Worm (Caenorhabditis elegans) whole organism, midembryonic: Measurements from ENCODE around the gene T22B2.3.

Experiments used
- T22C8.4 ChIP-seq: fragments of 200-800 bp; sonication (Bioruptor generic); IDR thresholded peaks from 2 replicates; pipeline ENCODE4 v1.3.6; 2022; ENCODE audit warnings: missing genetic modification characterization, missing compliant biosample characterization
- cog-1 ChIP-seq: sonication (generic microtip); optimal IDR thresholded peaks from 2 replicates; lab custom pipeline; 2016; ENCODE audit warnings: missing genetic modification characterization, missing compliant biosample characterization
- flt-1 ChIP-seq: fragments of 200-800 bp; sonication (Bioruptor generic); IDR thresholded peaks from 2 replicates; pipeline ENCODE4 v1.3.6; 2022; ENCODE audit warnings: missing genetic modification characterization, missing compliant biosample characterization
- klf-2 ChIP-seq: fragments of 200-800 bp; sonication (Bioruptor generic); conservative IDR thresholded peaks from 2 replicates; pipeline ENCODE4 v1.3.6; 2022; ENCODE audit warnings: missing genetic modification reagents, missing genetic modification characterization, missing compliant biosample characterization
- med-1 ChIP-seq: sonication (generic microtip); optimal IDR thresholded peaks from 2 replicates; lab custom pipeline; 2017; ENCODE audit warnings: missing genetic modification characterization, mild to moderate bottlenecking, missing compliant biosample characterization, antibody characterized with exemption, missing genetic modification reagents; ENCODE audit not compliant: insufficient read depth
- ref-1 ChIP-seq: fragments of 200-800 bp; sonication (Bioruptor generic); conservative IDR thresholded peaks from 2 replicates; pipeline ENCODE4 v1.3.6; 2022; ENCODE audit warnings: missing genetic modification reagents, missing genetic modification characterization, missing compliant biosample characterization
- tab-1 ChIP-seq: fragments of 200-800 bp; sonication (Bioruptor generic); IDR thresholded peaks from 2 replicates; pipeline ENCODE4 v1.3.6; 2022; ENCODE audit warnings: missing genetic modification characterization, missing compliant biosample characterization
- ztf-23 ChIP-seq: fragments of 200-800 bp; sonication (Bioruptor generic); IDR thresholded peaks from 2 replicates; pipeline ENCODE4 v1.3.6; 2022; ENCODE audit warnings: missing genetic modification reagents, missing genetic modification characterization, missing compliant biosample characterization
- ztf-29 ChIP-seq: fragments of 200-800 bp; sonication (Bioruptor generic); IDR thresholded peaks from 2 replicates; pipeline ENCODE4 v1.3.6; 2022; ENCODE audit warnings: missing genetic modification reagents, missing genetic modification characterization, missing compliant biosample characterization

T22B2.3 gene

ce11 chrX:3917013-3917412, at the start of gene T22B2.3:
Gene T22B2.3, plus strand, starts transcription at chrX:3917313.
- no peak for TF ChIP-seq ztf-23 (GFP tag; lab: Robert Waterston, UW)
- no peak for TF ChIP-seq ref-1 (GFP tag; lab: Robert Waterston, UW)
- no peak for TF ChIP-seq flt-1 (GFP tag; lab: Robert Waterston, UW)
- no peak for TF ChIP-seq med-1
- TF ChIP-seq ztf-29 = no peak
- TF ChIP-seq tab-1 (GFP tag; lab: Robert Waterston, UW) = no peak
- TF ChIP-seq cog-1 (tag; lab: Kevin White, UChicago) = no peak
- TF ChIP-seq T22C8.4 (GFP tag; lab: Robert Waterston, UW) = no peak
- no peak for TF ChIP-seq klf-2 (GFP tag; lab: Robert Waterston, UW)

ce11 chrX:3867760-3868159, 49.4 kb upstream of the T22B2.3 start:
- TF ChIP-seq ztf-29 (no peak), tab-1 (GFP tag; lab: Robert Waterston, UW) (no peak), flt-1 (GFP tag; lab: Robert Waterston, UW) (no peak), med-1 (no peak), ztf-23 (GFP tag; lab: Robert Waterston, UW) (no peak), T22C8.4 (GFP tag; lab: Robert Waterston, UW) (no peak), klf-2 (GFP tag; lab: Robert Waterston, UW) (no peak), cog-1 (tag; lab: Kevin White, UChicago) (no peak), ref-1 (GFP tag; lab: Robert Waterston, UW) (no peak)

DNA sequence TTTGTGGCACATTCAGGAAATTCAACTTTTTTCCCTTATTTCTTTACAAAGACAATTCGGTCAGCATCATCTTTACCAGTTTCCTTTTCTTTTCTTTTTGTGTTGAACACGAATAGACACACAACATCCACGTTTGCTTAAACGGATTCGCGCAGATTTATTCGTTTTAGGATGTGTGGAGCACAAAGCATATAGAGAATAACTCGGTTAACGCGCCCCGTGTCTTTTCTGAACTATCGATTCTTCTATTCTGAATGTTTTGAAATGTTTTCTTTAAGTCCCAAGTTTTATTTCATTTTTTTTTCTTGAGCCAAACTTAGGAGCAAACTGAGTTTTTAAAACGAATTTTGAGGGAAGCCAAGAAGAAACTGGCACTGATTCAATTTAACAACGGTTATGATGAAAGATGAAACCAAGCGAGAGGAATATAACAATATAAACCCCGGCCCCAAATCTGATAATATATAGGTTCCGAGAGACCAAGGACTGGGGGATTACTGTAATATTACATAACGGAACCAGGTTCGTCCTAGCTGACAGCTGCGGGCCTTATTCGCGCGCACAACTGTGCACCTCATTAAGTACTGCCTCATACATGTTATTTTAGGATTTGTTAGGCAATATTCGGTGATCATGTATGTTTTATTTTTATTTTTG, 45.4 kb upstream of the T22B2.3 start:
- TF ChIP-seq med-1 (no peak), cog-1 (tag; lab: Kevin White, UChicago) (no peak), klf-2 (GFP tag; lab: Robert Waterston, UW) (no peak), T22C8.4 (GFP tag; lab: Robert Waterston, UW) (no peak)

- no peak for TF ChIP-seq flt-1 (GFP tag; lab: Robert Waterston, UW)
- TF ChIP-seq med-1 = no peak
- TF ChIP-seq cog-1 (tag; lab: Kevin White, UChicago) = no peak
- TF ChIP-seq T22C8.4 (GFP tag; lab: Robert Waterston, UW) = no peak
- TF ChIP-seq ztf-23 (GFP tag; lab: Robert Waterston, UW) = no peak
- TF ChIP-seq tab-1 (GFP tag; lab: Robert Waterston, UW) = no peak
Observed at ce11 chrX:3873445-3873844, 43.7 kb upstream of the T22B2.3 start, which contains the start of gene lim-4. Gene lim-4, minus strand, starts transcription at chrX:3873545.

DNA sequence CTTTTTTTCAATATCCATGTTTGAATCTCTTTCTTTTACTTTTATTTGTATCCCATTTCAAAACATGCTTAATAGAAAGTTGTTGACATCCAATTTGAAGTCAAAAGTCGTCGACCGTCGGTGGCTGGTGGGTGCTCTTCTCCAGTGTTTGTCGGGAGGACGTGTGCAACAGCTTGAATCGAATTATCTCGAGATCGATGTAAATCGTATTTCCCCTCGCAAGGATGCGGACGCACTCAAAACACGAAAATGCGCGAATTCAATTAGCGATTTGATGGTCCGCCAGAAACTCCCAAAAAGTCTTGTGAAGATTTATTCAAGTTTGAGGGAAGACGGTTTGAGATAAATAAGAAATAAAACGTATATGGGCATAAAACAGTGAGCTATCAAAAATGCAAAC, 41.4 kb upstream of the T22B2.3 start:
- TF ChIP-seq klf-2 (GFP tag; lab: Robert Waterston, UW) = no peak
- TF ChIP-seq T22C8.4 (GFP tag; lab: Robert Waterston, UW) = no peak

- no peak for TF ChIP-seq ztf-29
- TF ChIP-seq T22C8.4 (GFP tag; lab: Robert Waterston, UW) = no peak
- no peak for TF ChIP-seq med-1
- no peak for TF ChIP-seq tab-1 (GFP tag; lab: Robert Waterston, UW)
- TF ChIP-seq cog-1 (tag; lab: Kevin White, UChicago) = no peak
- TF ChIP-seq flt-1 (GFP tag; lab: Robert Waterston, UW) = no peak
- no peak for TF ChIP-seq klf-2 (GFP tag; lab: Robert Waterston, UW)
- TF ChIP-seq ref-1 (GFP tag; lab: Robert Waterston, UW) = no peak
- no peak for TF ChIP-seq ztf-23 (GFP tag; lab: Robert Waterston, UW)
Observed at ce11 chrX:3878233-3878632, 38.9 kb upstream of the T22B2.3 start, which contains the start of gene F47F2.1. Gene F47F2.1, plus strand, starts transcription at chrX:3878533.

DNA sequence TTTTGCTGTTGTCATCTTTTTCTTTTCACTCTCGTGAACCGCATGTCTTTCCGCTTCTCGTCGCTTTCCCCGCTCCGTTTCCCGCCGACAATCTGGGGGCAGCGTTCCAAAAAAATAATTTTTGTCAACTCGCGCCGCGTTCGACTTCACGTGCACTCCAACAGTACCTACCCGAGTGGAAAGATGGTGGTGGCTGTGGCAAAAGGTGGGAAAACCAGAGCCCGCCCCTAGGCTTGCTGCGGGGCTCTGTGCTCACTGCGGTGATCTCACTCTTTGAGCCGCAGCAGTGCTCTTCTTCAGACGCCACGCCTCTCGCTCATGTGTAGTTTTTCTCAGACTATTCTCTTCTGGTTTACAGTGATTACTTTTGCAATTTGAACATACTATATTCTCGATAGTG, 29.5 kb upstream of the T22B2.3 start:
- TF ChIP-seq klf-2 (GFP tag; lab: Robert Waterston, UW) (no peak), tab-1 (GFP tag; lab: Robert Waterston, UW) (no peak), ztf-29 (no peak), flt-1 (GFP tag; lab: Robert Waterston, UW) (no peak), med-1 (no peak), cog-1 (tag; lab: Kevin White, UChicago) (no peak), ref-1 (GFP tag; lab: Robert Waterston, UW) (no peak), ztf-23 (GFP tag; lab: Robert Waterston, UW) (no peak), T22C8.4 (GFP tag; lab: Robert Waterston, UW) (no peak)

ce11 chrX:3895577-3895976, 21.5 kb upstream of the T22B2.3 start, which contains the start of gene F47F2.3:
Gene F47F2.3, minus strand, starts transcription at chrX:3895677.
- no peak for TF ChIP-seq med-1

DNA sequence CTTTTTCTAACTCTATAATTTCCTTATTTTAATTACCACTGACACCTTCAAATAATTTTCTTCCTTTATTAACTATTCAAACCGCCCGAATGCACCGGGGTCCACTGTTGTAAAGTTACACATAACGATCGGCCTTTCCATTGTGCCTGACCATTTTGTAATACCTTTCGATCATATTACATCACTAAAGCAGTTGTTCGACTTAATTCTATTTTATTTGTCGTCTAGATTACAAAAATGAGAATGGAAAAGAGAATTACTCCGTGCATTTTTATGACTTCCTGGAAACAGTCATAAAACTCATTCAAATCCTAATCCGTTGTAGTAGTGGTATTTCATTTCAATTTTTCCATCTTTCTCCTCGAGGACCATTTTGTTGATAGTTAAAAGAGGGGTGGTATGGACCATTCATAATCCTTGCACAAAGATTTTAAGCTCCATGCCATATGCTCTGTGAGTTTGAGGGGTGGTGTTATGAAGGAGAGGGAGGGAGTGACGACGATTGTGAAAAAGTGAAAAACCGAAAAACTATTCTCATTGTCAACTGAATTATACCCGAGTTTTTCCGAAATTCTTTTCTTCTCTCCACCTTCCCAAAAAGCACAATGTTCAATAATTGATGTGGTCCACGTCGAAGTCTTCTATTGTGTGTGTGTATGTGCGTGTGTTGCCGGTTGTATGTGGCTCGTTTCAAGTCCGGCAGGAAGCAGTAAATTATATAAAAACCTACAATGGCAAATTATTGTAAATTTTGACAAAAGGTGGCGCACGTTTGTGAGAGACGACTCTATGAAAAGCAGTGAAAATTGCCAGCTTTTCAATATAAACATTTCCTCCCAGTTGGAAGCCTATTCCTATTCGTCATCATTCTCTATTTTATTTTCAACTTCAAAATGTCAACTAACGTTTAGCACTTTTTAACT, 18.6 kb upstream of the T22B2.3 start:
- TF ChIP-seq T22C8.4 (GFP tag; lab: Robert Waterston, UW) = no peak
- no peak for TF ChIP-seq klf-2 (GFP tag; lab: Robert Waterston, UW)
- TF ChIP-seq ref-1 (GFP tag; lab: Robert Waterston, UW) = no peak
- no peak for TF ChIP-seq ztf-29
- no peak for TF ChIP-seq cog-1 (tag; lab: Kevin White, UChicago)
- no peak for TF ChIP-seq tab-1 (GFP tag; lab: Robert Waterston, UW)
- no peak for TF ChIP-seq med-1
- no peak for TF ChIP-seq ztf-23 (GFP tag; lab: Robert Waterston, UW)
- no peak for TF ChIP-seq flt-1 (GFP tag; lab: Robert Waterston, UW)
